Worm (Caenorhabditis elegans): ENCODE results near the gene swt-1.

- TF ChIP-seq aly-2 (tag; optimal IDR thresholded peaks at IDR 0.05), result no peak
- no peak for TF ChIP-seq nhr-25 (tag; optimal IDR thresholded peaks at IDR 0.05)
- no peak for TF ChIP-seq nhr-12 (tag; optimal IDR thresholded peaks at IDR 0.05)
- no peak for TF ChIP-seq nhr-11 (tag; optimal IDR thresholded peaks at IDR 0.05)
- no peak for TF ChIP-seq fkh-10 (GFP tag; optimal IDR thresholded peaks at IDR 0.05)
- TF ChIP-seq snpc-4 (tag; optimal IDR thresholded peaks at IDR 0.05), result no peak
- no peak for TF ChIP-seq elt-3 (tag; optimal IDR thresholded peaks at IDR 0.05)
- TF ChIP-seq unc-62 (GFP tag; optimal IDR thresholded peaks at IDR 0.05), result no peak
- no peak for TF ChIP-seq tbx-2 (tag; optimal IDR thresholded peaks at IDR 0.05)
These were observed 15.4 kb upstream of the swt-1 start for ce11 chrIV:291851-292367.

All from whole organism, L3 larva.